Fruit fly (Drosophila melanogaster): Measurements from ENCODE around the gene mus81.

dm6 chrX:951800-952199 is 10.9 kb downstream of the mus81 start, which contains the start of gene CG3690:
- TF ChIP-seq CG8478 (optimal IDR thresholded peaks at IDR 0.05) (no peak), usp (GFP tag; optimal IDR thresholded peaks at IDR 0.05) (no peak), Dll (optimal IDR thresholded peaks at IDR 0.05) (no peak), EcR (GFP tag; optimal IDR thresholded peaks at IDR 0.05) (no peak), psq (optimal IDR thresholded peaks at IDR 0.05) (no peak), pan (optimal IDR thresholded peaks at IDR 0.05) (no peak)
